Worm (Caenorhabditis elegans): ENCODE results near the gene ttc-37.

ttc-37 gene

ce11 chrV:5200188-5200587 lies 4.1 kb upstream of the ttc-37 start:
- peak in 1 of 2 experiments; percentile 44 for TF ChIP-seq unc-62 (GFP tag; optimal IDR thresholded peaks at IDR 0.05 in 1 of 2)
- TF ChIP-seq unc-62 (tag; optimal IDR thresholded peaks at IDR 0.05): no peak
- TF ChIP-seq fkh-10 (GFP tag; optimal IDR thresholded peaks at IDR 0.05): peak; percentile 51
- TF ChIP-seq rbr-2 (tag; optimal IDR thresholded peaks at IDR 0.05): peak; percentile 8
- peak; percentile 91 for TF ChIP-seq ces-1 (GFP tag; optimal IDR thresholded peaks at IDR 0.05)
- no peak for TF ChIP-seq ztf-7 (tag; optimal IDR thresholded peaks at IDR 0.05)

- peak in 1 of 2 experiments; percentile 79 for TF ChIP-seq unc-62 (GFP tag; optimal IDR thresholded peaks at IDR 0.05 in 1 of 2)
- no peak for TF ChIP-seq unc-62 (tag; optimal IDR thresholded peaks at IDR 0.05)
- TF ChIP-seq madf-9 (GFP tag; conservative IDR thresholded peaks at IDR 0.05): no peak
Measured at ce11 chrV:5201706-5202105, 2.6 kb upstream of the ttc-37 start.

ce11 chrV:5203643-5204042 lies 632 bp upstream of the ttc-37 start:
- TF ChIP-seq mes-2 (tag; optimal IDR thresholded peaks at IDR 0.05; ENCODE audit: poor library complexity, severe bottlenecking) (no peak), ztf-11 (tag; optimal IDR thresholded peaks at IDR 0.05) (no peak)

- TF ChIP-seq lsy-2 (tag; optimal IDR thresholded peaks at IDR 0.05) (no peak), spr-1 (tag; optimal IDR thresholded peaks at IDR 0.05) (no peak), skn-1 (tag; optimal IDR thresholded peaks at IDR 0.05) (no peak), egl-43 (GFP tag; IDR thresholded peaks at IDR 0.05) (no peak), nhr-48 (tag; optimal IDR thresholded peaks at IDR 0.05) (no peak)
Measured at ce11 chrV:5213674-5214073, 9.4 kb downstream of the ttc-37 start.

ce11 chrV:5223044-5223443 lies 18.8 kb downstream of the ttc-37 start, which contains the start of gene Y49G5B.1:
Y49G5B.1 (plus strand) TSS chrV:5223367.
- TF ChIP-seq mes-2 (tag; optimal IDR thresholded peaks at IDR 0.05; ENCODE audit: poor library complexity, severe bottlenecking): no peak
- TF ChIP-seq F49E8.2 (tag; optimal IDR thresholded peaks at IDR 0.05; ENCODE audit: borderline replicate concordance): no peak
- no peak for TF ChIP-seq jun-1 (tag; optimal IDR thresholded peaks at IDR 0.05)
- no peak for TF ChIP-seq daf-8 (GFP tag; IDR thresholded peaks at IDR 0.05)
- TF ChIP-seq tag-97 (GFP tag; IDR thresholded peaks at IDR 0.05): no peak
- no peak for TF ChIP-seq zfp-3 (GFP tag; conservative IDR thresholded peaks at IDR 0.05)
- TF ChIP-seq pqm-1 (tag; optimal IDR thresholded peaks at IDR 0.05): peak; percentile 6
- TF ChIP-seq mxl-3 (GFP tag; optimal IDR thresholded peaks at IDR 0.05): no peak
- no peak for TF ChIP-seq spr-1 (tag; optimal IDR thresholded peaks at IDR 0.05)
- TF ChIP-seq dmd-6 (GFP tag; IDR thresholded peaks at IDR 0.05): peak; percentile 49
- TF ChIP-seq zfp-2 (tag; optimal IDR thresholded peaks at IDR 0.05): no peak
- no peak for TF ChIP-seq nhr-76 (tag; optimal IDR thresholded peaks at IDR 0.05)
- TF ChIP-seq D1046.2 (GFP tag; IDR thresholded peaks at IDR 0.05): no peak
- TF ChIP-seq ama-1 (optimal IDR thresholded peaks at IDR 0.05): no peak
- TF ChIP-seq aha-1 (tag): peak; percentile 87
- no peak for TF ChIP-seq hlh-11 (tag; optimal IDR thresholded peaks at IDR 0.05)
- no peak for TF ChIP-seq hif-1 (tag; optimal IDR thresholded peaks at IDR 0.05)
- TF ChIP-seq nhr-25 (tag; optimal IDR thresholded peaks at IDR 0.05; ENCODE audit: borderline replicate concordance, insufficient read depth): no peak
- peak; percentile 6 for TF ChIP-seq nhr-28 (tag; optimal IDR thresholded peaks at IDR 0.05)
- TF ChIP-seq Y75B8A.6 (GFP tag; IDR thresholded peaks at IDR 0.05): no peak
- no peak for TF ChIP-seq php-3 (GFP tag; IDR thresholded peaks at IDR 0.05)
- TF ChIP-seq arid-1 (GFP tag; conservative IDR thresholded peaks at IDR 0.05): no peak
- no peak for TF ChIP-seq mdl-1 (tag; optimal IDR thresholded peaks at IDR 0.05)
- TF ChIP-seq F26F4.8 (GFP tag; conservative IDR thresholded peaks at IDR 0.05): no peak
- no peak for TF ChIP-seq unc-130 (GFP tag; optimal IDR thresholded peaks at IDR 0.05)
- no peak for TF ChIP-seq dve-1 (tag; optimal IDR thresholded peaks at IDR 0.05; ENCODE audit: insufficient read depth)

All from whole organism, L4 larva.